Worm (Caenorhabditis elegans) whole organism, L4 larva: ENCODE measurements around the gene B0304.2.

ENCODE experiments used
- lin-39 ChIP-seq: fragments of 150-350 bp; optimal IDR thresholded peaks from 2 replicates; lab custom pipeline; 2014; ENCODE audit warnings: missing biosample characterization, missing genetic modification reagents, missing genetic modification characterization
- mep-1 ChIP-seq: fragments of 150-350 bp; sonication (generic microtip); optimal IDR thresholded peaks from 3 replicates; lab custom pipeline; 2014; ENCODE audit warnings: missing biosample characterization, missing genetic modification characterization

ce11 chrII:4573084-4573483, 49.7 kb downstream of the B0304.2 start:
- TF ChIP-seq mep-1 (tag; lab: Kevin White, UChicago) (no peak), lin-39 (tag; lab: Kevin White, UChicago) (no peak)
